Fruit fly (Drosophila melanogaster): ENCODE results near the gene CG11836.

- TF ChIP-seq h (optimal IDR thresholded peaks at IDR 0.05) (no peak), psq (optimal IDR thresholded peaks at IDR 0.05) (no peak), Sin3A (optimal IDR thresholded peaks at IDR 0.05) (no peak), insv (optimal IDR thresholded peaks at IDR 0.05) (no peak), Myc (optimal IDR thresholded peaks at IDR 0.05) (no peak), ttk (optimal IDR thresholded peaks at IDR 0.05) (no peak)
Measured at dm6 chr3R:25046023-25046422, 24.9 kb upstream of the CG11836 start, which contains the start of gene CG11786.
